Worm (Caenorhabditis elegans): ENCODE data around the gene fbxb-42.

Gene fbxb-42

DNA sequence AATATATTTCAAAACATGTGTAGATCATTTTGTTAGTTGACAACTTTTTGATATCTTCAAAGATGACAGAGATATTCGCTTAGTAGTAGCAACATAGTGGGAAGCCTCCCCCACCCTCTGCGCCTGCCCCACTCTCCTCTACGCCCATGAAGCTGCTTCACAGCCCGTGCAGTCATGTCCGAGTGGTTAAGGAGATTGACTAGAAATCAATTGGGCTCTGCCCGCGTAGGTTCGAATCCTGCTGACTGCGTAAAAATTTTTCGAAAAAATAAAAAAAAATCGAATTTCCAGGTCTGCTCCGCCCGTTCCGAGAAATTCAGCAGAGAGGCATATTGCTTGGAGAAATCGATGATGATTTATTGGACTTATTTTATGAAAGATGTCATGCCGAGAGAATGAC, 17.6 kb upstream of the fbxb-42 start:
- TF ChIP-seq syd-9 (tag; optimal IDR thresholded peaks at IDR 0.05) = peak; percentile 22
- TF ChIP-seq ceh-18 (tag; optimal IDR thresholded peaks at IDR 0.05) = peak; percentile 15
- no peak for TF ChIP-seq elt-2 (tag; optimal IDR thresholded peaks at IDR 0.05)
- TF ChIP-seq unc-42 (tag; optimal IDR thresholded peaks at IDR 0.05) = peak; percentile 54
- TF ChIP-seq ceh-31 (tag; optimal IDR thresholded peaks at IDR 0.05) = no peak
- peak; percentile 43 for TF ChIP-seq ceh-48 (tag; optimal IDR thresholded peaks at IDR 0.05)
- TF ChIP-seq dmd-4 (tag; optimal IDR thresholded peaks at IDR 0.05; ENCODE audit: borderline replicate concordance) = no peak

DNA sequence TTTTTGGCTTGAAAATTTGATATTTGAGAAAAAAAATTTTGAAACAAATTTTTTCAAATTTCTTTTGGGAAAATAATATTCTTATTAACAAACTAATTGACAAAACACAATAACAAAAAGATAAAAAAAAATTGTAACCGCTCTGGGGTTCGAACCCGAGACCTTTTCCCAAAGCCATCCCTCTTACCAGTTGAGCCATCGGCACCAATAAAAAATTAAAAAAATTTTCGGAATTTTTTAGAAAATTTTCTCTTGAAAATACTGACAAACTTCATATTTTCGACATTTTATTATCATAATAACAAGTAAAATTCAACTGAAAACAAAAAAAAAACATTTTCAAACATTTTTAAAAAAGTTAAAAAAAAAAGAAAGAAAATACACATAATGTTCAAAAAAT, 15.5 kb upstream of the fbxb-42 start:
- TF ChIP-seq unc-42 (tag; optimal IDR thresholded peaks at IDR 0.05) = no peak
- no peak for TF ChIP-seq npax-4 (tag; optimal IDR thresholded peaks at IDR 0.05)
- no peak for TF ChIP-seq hlh-6 (tag; optimal IDR thresholded peaks at IDR 0.05)
- no peak for TF ChIP-seq ets-4 (tag; optimal IDR thresholded peaks at IDR 0.05)
- TF ChIP-seq elt-4 (tag; optimal IDR thresholded peaks at IDR 0.05) = no peak
- TF ChIP-seq pat-9 (tag; optimal IDR thresholded peaks at IDR 0.05) = no peak
- TF ChIP-seq tbx-7 (tag; optimal IDR thresholded peaks at IDR 0.05) = no peak
- no peak for TF ChIP-seq sox-2 (GFP tag; IDR thresholded peaks at IDR 0.05)
- TF ChIP-seq hlh-13 (GFP tag; optimal IDR thresholded peaks at IDR 0.05) = no peak
- TF ChIP-seq lim-6 (tag; optimal IDR thresholded peaks at IDR 0.05) = no peak
- no peak for TF ChIP-seq sox-4 (tag; optimal IDR thresholded peaks at IDR 0.05)
- TF ChIP-seq ceh-6 (GFP tag; optimal IDR thresholded peaks at IDR 0.05) = no peak
- TF ChIP-seq che-1 (tag; optimal IDR thresholded peaks at IDR 0.05) = no peak
- no peak for TF ChIP-seq rnt-1 (tag; optimal IDR thresholded peaks at IDR 0.05)
- TF ChIP-seq tbx-2 (tag; optimal IDR thresholded peaks at IDR 0.05) = no peak
- no peak for TF ChIP-seq ahr-1 (tag; optimal IDR thresholded peaks at IDR 0.05)
- no peak for TF ChIP-seq unc-55 (GFP tag; optimal IDR thresholded peaks at IDR 0.05)
- no peak for TF ChIP-seq unc-3 (GFP tag; conservative IDR thresholded peaks at IDR 0.05)
- TF ChIP-seq unc-3 (tag; optimal IDR thresholded peaks at IDR 0.05) = no peak
- no peak for TF ChIP-seq T23F11.4 (GFP tag; optimal IDR thresholded peaks at IDR 0.05)
- no peak for TF ChIP-seq F13H6.1 (tag; optimal IDR thresholded peaks at IDR 0.05)

DNA sequence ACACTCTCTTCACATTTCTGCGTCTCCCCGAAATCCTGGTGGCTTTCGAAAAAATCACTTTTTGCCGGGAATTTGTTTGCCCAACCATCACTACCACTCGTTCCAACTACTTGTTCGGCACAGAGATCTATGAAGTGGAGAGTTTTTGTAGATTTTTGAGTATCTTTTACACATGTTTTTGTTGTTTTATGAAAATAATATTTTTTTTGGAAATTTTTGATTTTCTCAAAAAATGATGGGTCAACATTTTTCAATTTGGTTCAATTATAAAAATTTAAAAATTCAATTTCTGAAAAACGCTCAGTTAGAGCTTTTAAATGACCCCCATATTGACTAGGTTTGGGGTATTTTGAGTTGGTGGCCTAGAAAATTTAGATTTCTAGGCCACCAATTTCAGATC, 11.9 kb upstream of the fbxb-42 start, which contains the start of gene Y51H7BR.7:
Gene Y51H7BR.7 (minus strand): TSS at position 101 of the 400 bp plus-strand sequence.
- TF ChIP-seq hlh-8 (tag; optimal IDR thresholded peaks at IDR 0.05) (no peak), ceh-18 (tag; optimal IDR thresholded peaks at IDR 0.05) (no peak), pros-1 (tag; optimal IDR thresholded peaks at IDR 0.05) (no peak), ceh-34 (tag; optimal IDR thresholded peaks at IDR 0.05) (no peak), ahr-1 (tag; optimal IDR thresholded peaks at IDR 0.05) (no peak), pha-2 (tag; optimal IDR thresholded peaks at IDR 0.05) (no peak), odd-2 (tag; optimal IDR thresholded peaks at IDR 0.05) (no peak), nhr-11 (tag; optimal IDR thresholded peaks at IDR 0.05) (no peak), ceh-6 (GFP tag; optimal IDR thresholded peaks at IDR 0.05) (no peak), ceh-19 (GFP tag; optimal IDR thresholded peaks at IDR 0.05) (no peak), madf-2 (tag; optimal IDR thresholded peaks at IDR 0.05) (no peak), rnt-1 (tag; optimal IDR thresholded peaks at IDR 0.05) (no peak), Y22D7AL.16 (tag; optimal IDR thresholded peaks at IDR 0.05) (no peak), tbx-2 (tag; optimal IDR thresholded peaks at IDR 0.05) (no peak), hlh-15 (tag; optimal IDR thresholded peaks at IDR 0.05) (no peak), ceh-2 (tag; optimal IDR thresholded peaks at IDR 0.05) (no peak), ceh-9 (tag; optimal IDR thresholded peaks at IDR 0.05) (no peak), pqm-1 (tag; optimal IDR thresholded peaks at IDR 0.05) (no peak)

DNA sequence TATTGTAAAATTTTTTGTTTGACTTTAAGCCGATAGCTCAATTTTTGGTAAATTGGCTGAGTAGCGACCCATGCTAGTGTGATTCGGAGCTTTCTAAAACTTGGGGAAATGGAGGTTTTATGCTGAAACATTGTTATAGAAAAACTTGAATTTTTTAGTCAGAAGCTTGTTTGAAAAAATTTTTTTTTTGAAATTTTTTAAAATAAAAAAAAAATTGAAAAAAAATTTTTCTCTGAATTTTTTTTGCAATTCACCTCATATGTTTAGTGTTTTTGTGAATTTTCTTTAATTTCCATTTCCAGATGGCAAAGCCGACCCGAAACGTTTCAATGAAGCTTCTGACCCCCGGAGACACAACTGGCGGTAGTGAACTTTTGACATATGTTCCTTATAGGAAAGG, 8.4 kb upstream of the fbxb-42 start, which contains the start of gene Y51H7BR.4:
Gene Y51H7BR.4 (plus strand): TSS at position 301 of the 400 bp plus-strand sequence.
- TF ChIP-seq pha-4 (tag; optimal IDR thresholded peaks at IDR 0.05) (no peak), pag-3 (tag; optimal IDR thresholded peaks at IDR 0.05; ENCODE audit: borderline replicate concordance) (no peak), ceh-6 (GFP tag; optimal IDR thresholded peaks at IDR 0.05) (no peak), ref-2 (tag; optimal IDR thresholded peaks at IDR 0.05) (no peak), pros-1 (tag; optimal IDR thresholded peaks at IDR 0.05) (no peak), hlh-8 (tag; optimal IDR thresholded peaks at IDR 0.05) (no peak), unc-55 (GFP tag; optimal IDR thresholded peaks at IDR 0.05) (no peak), fkh-10 (GFP tag; optimal IDR thresholded peaks at IDR 0.05) (no peak), ceh-14 (tag; optimal IDR thresholded peaks at IDR 0.05) (no peak), C38D4.7 (GFP tag; optimal IDR thresholded peaks at IDR 0.05) (no peak), sox-2 (GFP tag; IDR thresholded peaks at IDR 0.05) (no peak), ceh-30 (tag; optimal IDR thresholded peaks at IDR 0.05) (no peak), tbx-7 (tag; optimal IDR thresholded peaks at IDR 0.05) (no peak)

Data from whole organism, late embryonic.